Fruit fly (Drosophila melanogaster) whole organism, embryonic: ENCODE measurements around the gene CG15337.

Experiments used
- Adf1 ChIP-seq: fragments of 200-800 bp; sonication (Bioruptor generic); IDR thresholded peaks from 2 replicates; pipeline ENCODE4 v1.3.6; 2022; ENCODE audit warnings: missing biosample characterization, missing genetic modification characterization
- Asciz ChIP-seq: fragments of 200-800 bp; sonication (Bioruptor generic); optimal IDR thresholded peaks from 2 replicates; lab custom pipeline; 2017; ENCODE audit warnings: missing biosample characterization, mild to moderate bottlenecking, missing genetic modification characterization, missing genetic modification reagents
- Atf-2 ChIP-seq: fragments of 200-800 bp; sonication (Bioruptor generic); optimal IDR thresholded peaks from 2 replicates; lab custom pipeline; 2016; ENCODE audit warnings: missing biosample characterization, missing genetic modification characterization
- Atf6 ChIP-seq: fragments of 200-800 bp; sonication (Bioruptor generic); IDR thresholded peaks from 2 replicates; pipeline ENCODE4 v1.3.6; 2022; ENCODE audit warnings: missing biosample characterization, missing genetic modification characterization
- CG11398 ChIP-seq: fragments of 200-800 bp; sonication (Bioruptor generic); optimal IDR thresholded peaks from 2 replicates; lab custom pipeline; 2016; ENCODE audit warnings: missing biosample characterization, missing genetic modification characterization
- CG11456 ChIP-seq: fragments of 200-800 bp; sonication (Bioruptor generic); IDR thresholded peaks from 3 replicates; pipeline ENCODE4 v1.3.6; 2022; ENCODE audit warnings: missing biosample characterization, missing genetic modification characterization
- CG11560 ChIP-seq: fragments of 200-800 bp; sonication (Bioruptor generic); IDR thresholded peaks from 3 replicates; pipeline ENCODE4 v1.3.6; 2022; ENCODE audit warnings: missing biosample characterization, missing genetic modification characterization
- CG13123 ChIP-seq: fragments of 200-800 bp; sonication (Bioruptor generic); optimal IDR thresholded peaks from 2 replicates; lab custom pipeline; 2016; ENCODE audit warnings: missing biosample characterization, missing genetic modification characterization
- CG13424 ChIP-seq: fragments of 200-800 bp; sonication (Bioruptor generic); optimal IDR thresholded peaks from 2 replicates; lab custom pipeline; 2019; ENCODE audit warnings: missing biosample characterization, mild to moderate bottlenecking, missing genetic modification characterization, moderate library complexity
- CG15073 ChIP-seq: fragments of 200-800 bp; sonication (Bioruptor generic); optimal IDR thresholded peaks from 2 replicates; lab custom pipeline; 2016; ENCODE audit warnings: missing biosample characterization, missing genetic modification characterization
- CG16813 ChIP-seq: fragments of 200-800 bp; sonication (Bioruptor generic); IDR thresholded peaks from 3 replicates; pipeline ENCODE4 v1.3.6; 2022; ENCODE audit warnings: missing biosample characterization, missing genetic modification characterization; ENCODE audit not compliant: partially characterized antibody
- CG17829 ChIP-seq: fragments of 200-800 bp; optimal IDR thresholded peaks from 2 replicates; lab custom pipeline; 2019; ENCODE audit warnings: missing biosample characterization, mild to moderate bottlenecking, missing genetic modification characterization, moderate library complexity
- CG1832 ChIP-seq: fragments of 200-800 bp; sonication (Bioruptor generic); optimal IDR thresholded peaks from 2 replicates; lab custom pipeline; 2017; ENCODE audit warnings: missing biosample characterization, mild to moderate bottlenecking, missing genetic modification characterization, inconsistent platforms
- CG18476 ChIP-seq: fragments of 200-800 bp; sonication (Bioruptor generic); optimal IDR thresholded peaks from 2 replicates; lab custom pipeline; 2016; ENCODE audit warnings: missing biosample characterization, mild to moderate bottlenecking, missing genetic modification characterization
- CG2116 ChIP-seq: fragments of 200-800 bp; sonication (Bioruptor generic); optimal IDR thresholded peaks from 3 replicates; lab custom pipeline; 2018; ENCODE audit warnings: missing biosample characterization, mild to moderate bottlenecking, missing genetic modification characterization
- CG31365 ChIP-seq: fragments of 200-800 bp; sonication (Bioruptor generic); optimal IDR thresholded peaks from 2 replicates; lab custom pipeline; 2018; ENCODE audit warnings: missing biosample characterization, mild to moderate bottlenecking, missing genetic modification characterization
- CG32772 ChIP-seq: fragments of 200-800 bp; sonication (Bioruptor generic); IDR thresholded peaks from 2 replicates; pipeline ENCODE4 v1.3.6; 2022; ENCODE audit warnings: missing biosample characterization, missing genetic modification characterization
- CG4707 ChIP-seq: fragments of 200-800 bp; sonication (Bioruptor generic); optimal IDR thresholded peaks from 2 replicates; lab custom pipeline; 2018; ENCODE audit warnings: missing biosample characterization, mild to moderate bottlenecking, missing genetic modification characterization, moderate library complexity
- CG5180 ChIP-seq: fragments of 200-800 bp; sonication (Bioruptor generic); optimal IDR thresholded peaks from 3 replicates; lab custom pipeline; 2017; ENCODE audit warnings: missing biosample characterization, missing genetic modification characterization, mild to moderate bottlenecking, moderate library complexity, missing genetic modification reagents
- CG5953 ChIP-seq: fragments of 200-800 bp; sonication (Bioruptor generic); IDR thresholded peaks from 2 replicates; pipeline ENCODE4 v1.3.6; 2022; ENCODE audit warnings: missing biosample characterization, missing genetic modification characterization
- CG6254 ChIP-seq: fragments of 200-800 bp; sonication (Bioruptor generic); optimal IDR thresholded peaks from 3 replicates; lab custom pipeline; 2017; ENCODE audit warnings: mild to moderate bottlenecking, missing biosample characterization, missing genetic modification reagents, missing genetic modification characterization
- CG8388 ChIP-seq: fragments of 200-800 bp; sonication (Bioruptor generic); optimal IDR thresholded peaks from 2 replicates; lab custom pipeline; 2019; ENCODE audit warnings: missing biosample characterization, mild to moderate bottlenecking, missing genetic modification characterization, moderate library complexity
- CG8765 ChIP-seq: fragments of 200-800 bp; sonication (Bioruptor generic); IDR thresholded peaks from 2 replicates; pipeline ENCODE4 v1.3.6; 2022; ENCODE audit warnings: missing biosample characterization, missing genetic modification characterization
- CG8924 ChIP-seq: fragments of 200-800 bp; optimal IDR thresholded peaks from 3 replicates; lab custom pipeline; 2019; ENCODE audit warnings: missing biosample characterization, mild to moderate bottlenecking, missing genetic modification characterization, moderate library complexity
- Dbx ChIP-seq: fragments of 200-800 bp; sonication (Bioruptor generic); IDR thresholded peaks from 3 replicates; pipeline ENCODE4 v1.3.6; 2022; ENCODE audit warnings: missing biosample characterization, missing genetic modification characterization
- Dfd ChIP-seq, 2 experiments: fragments of >200 bp; optimal IDR thresholded peaks; 2 replicates each; lab custom pipeline; 2017; ENCODE audit warnings: missing biosample characterization in 2 of 2, missing genetic modification characterization in 2 of 2
- Fer1 ChIP-seq: fragments of 200-800 bp; sonication (Bioruptor generic); optimal IDR thresholded peaks from 2 replicates; lab custom pipeline; 2017; ENCODE audit warnings: missing biosample characterization, mild to moderate bottlenecking, missing genetic modification characterization
- H2.0 ChIP-seq: fragments of 200-800 bp; sonication (Bioruptor generic); IDR thresholded peaks from 2 replicates; pipeline ENCODE4 v1.3.6; 2022; ENCODE audit warnings: missing biosample characterization, missing genetic modification characterization
- HLH4C ChIP-seq: fragments of 200-800 bp; sonication (Bioruptor generic); IDR thresholded peaks from 3 replicates; pipeline ENCODE4 v1.3.6; 2022; ENCODE audit warnings: missing biosample characterization, missing genetic modification characterization; ENCODE audit not compliant: partially characterized antibody
- Hand ChIP-seq: fragments of 200-800 bp; sonication (Bioruptor generic); optimal IDR thresholded peaks from 2 replicates; lab custom pipeline; 2017; ENCODE audit warnings: mild to moderate bottlenecking, missing biosample characterization, missing genetic modification reagents, missing genetic modification characterization
- Hr51 ChIP-seq, 2 experiments: fragments of 200-800 bp; sonication (Bioruptor generic); optimal IDR thresholded peaks; 2 replicates in 1 of 2; 3 replicates in 1 of 2; lab custom pipeline; 2016 to 2018; ENCODE audit warnings: missing biosample characterization in 2 of 2, missing genetic modification characterization in 2 of 2, mild to moderate bottlenecking in 1 of 2, moderate library complexity in 1 of 2
- MBD-R2 ChIP-seq: fragments of 200-800 bp; sonication (Bioruptor generic); IDR thresholded peaks from 2 replicates; pipeline ENCODE4 v1.3.6; 2022; ENCODE audit warnings: missing biosample characterization, missing genetic modification characterization
- Med ChIP-seq: fragments of 200-800 bp; sonication (Bioruptor generic); peaks from one replicate; lab custom pipeline; 2016; ENCODE audit warnings: missing biosample characterization, missing genetic modification characterization, mild to moderate bottlenecking, inconsistent platforms, moderate library complexity
- Nf-YB ChIP-seq: fragments of 200-800 bp; sonication (Bioruptor generic); optimal IDR thresholded peaks from 3 replicates; lab custom pipeline; 2019; ENCODE audit warnings: missing biosample characterization, mild to moderate bottlenecking, missing genetic modification characterization, moderate library complexity
- Opbp ChIP-seq: fragments of 200-800 bp; sonication (Bioruptor generic); IDR thresholded peaks from 3 replicates; pipeline ENCODE4 v1.3.6; 2022; ENCODE audit warnings: missing biosample characterization, missing genetic modification characterization; ENCODE audit not compliant: partially characterized antibody
- Xrp1 ChIP-seq: fragments of 200-800 bp; sonication (Bioruptor generic); IDR thresholded peaks from 2 replicates; pipeline ENCODE4 v1.3.6; 2022; ENCODE audit warnings: missing biosample characterization, missing genetic modification characterization
- YL-1 ChIP-seq: fragments of 200-800 bp; sonication (Bioruptor generic); optimal IDR thresholded peaks from 3 replicates; lab custom pipeline; 2017; ENCODE audit warnings: missing biosample characterization, mild to moderate bottlenecking, missing genetic modification characterization
- ap ChIP-seq: fragments of 200-800 bp; sonication (Bioruptor generic); IDR thresholded peaks from 2 replicates; pipeline ENCODE4 v1.3.6; 2022; ENCODE audit warnings: missing biosample characterization, missing genetic modification characterization
- cad ChIP-seq: fragments of >200 bp; optimal IDR thresholded peaks from 2 replicates; lab custom pipeline; 2017; ENCODE audit warnings: missing biosample characterization, missing genetic modification characterization
- da ChIP-seq: fragments of 200-800 bp; sonication (Bioruptor generic); optimal IDR thresholded peaks from 2 replicates; lab custom pipeline; 2016; ENCODE audit warnings: missing biosample characterization, missing genetic modification characterization
- fu2 ChIP-seq: fragments of 200-800 bp; sonication (Bioruptor generic); optimal IDR thresholded peaks from 2 replicates; lab custom pipeline; 2016; ENCODE audit warnings: missing biosample characterization, missing genetic modification characterization
- gro ChIP-seq: fragments of 200-800 bp; sonication (Bioruptor generic); optimal IDR thresholded peaks from 2 replicates; lab custom pipeline; 2016; ENCODE audit warnings: missing biosample characterization, missing genetic modification characterization
- ham ChIP-seq: fragments of 200-800 bp; sonication (Bioruptor generic); IDR thresholded peaks from 2 replicates; pipeline ENCODE4 v1.3.6; 2022; ENCODE audit warnings: missing biosample characterization, missing genetic modification characterization
- hkb ChIP-seq, 2 experiments: fragments of 200-800 bp in 1 of 2; fragments of >200 bp in 1 of 2; sonication (Bioruptor generic) in 1 of 2; IDR thresholded peaks in 1 of 2; optimal IDR thresholded peaks in 1 of 2; 2 replicates each; pipeline versions ENCODE4 v1.3.6 to Lab custom; 2017 to 2022; ENCODE audit warnings: missing biosample characterization in 1 of 2, missing genetic modification characterization in 1 of 2
- lilli ChIP-seq: fragments of 200-800 bp; sonication (Bioruptor generic); optimal IDR thresholded peaks from 3 replicates; lab custom pipeline; 2016; ENCODE audit warnings: missing biosample characterization, missing genetic modification characterization
- onecut ChIP-seq: fragments of 200-800 bp; sonication (Bioruptor generic); IDR thresholded peaks from 2 replicates; pipeline ENCODE4 v1.3.6; 2022; ENCODE audit warnings: missing biosample characterization, missing genetic modification characterization
- p53 ChIP-seq: fragments of 200-800 bp; sonication (Bioruptor generic); optimal IDR thresholded peaks from 2 replicates; lab custom pipeline; 2016; ENCODE audit warnings: missing biosample characterization, missing genetic modification characterization
- pan ChIP-seq, 4 experiments: fragments of >200 bp in 3 of 4; fragments of 200-800 bp in 1 of 4; sonication (Bioruptor generic) in 1 of 4; optimal IDR thresholded peaks in 3 of 4; IDR thresholded peaks in 1 of 4; 2 replicates each; pipeline versions ENCODE4 v1.3.6 to Lab custom; 2017 to 2022; ENCODE audit warnings: missing biosample characterization in 2 of 4, missing genetic modification characterization in 2 of 4, mixed read lengths in 1 of 4
- peb ChIP-seq: fragments of 200-800 bp; sonication (Bioruptor generic); IDR thresholded peaks from 2 replicates; pipeline ENCODE4 v1.3.6; 2022; ENCODE audit warnings: missing biosample characterization, missing genetic modification characterization
- salm ChIP-seq: fragments of 200-800 bp; sonication (Bioruptor generic); optimal IDR thresholded peaks from 2 replicates; lab custom pipeline; 2018; ENCODE audit warnings: missing biosample characterization, mild to moderate bottlenecking, missing genetic modification characterization
- sim ChIP-seq: fragments of 200-800 bp; sonication (Bioruptor generic); IDR thresholded peaks from 2 replicates; pipeline ENCODE4 v1.3.6; 2022; ENCODE audit warnings: missing biosample characterization, missing genetic modification characterization
- sisA ChIP-seq: fragments of 200-800 bp; sonication (Bioruptor generic); IDR thresholded peaks from 2 replicates; pipeline ENCODE4 v1.3.6; 2022; ENCODE audit warnings: missing biosample characterization, missing genetic modification characterization
- toy ChIP-seq: fragments of 200-800 bp; sonication (Bioruptor generic); IDR thresholded peaks from 2 replicates; pipeline ENCODE4 v1.3.6; 2022; ENCODE audit warnings: missing biosample characterization, missing genetic modification characterization

CG15337 gene

DNA sequence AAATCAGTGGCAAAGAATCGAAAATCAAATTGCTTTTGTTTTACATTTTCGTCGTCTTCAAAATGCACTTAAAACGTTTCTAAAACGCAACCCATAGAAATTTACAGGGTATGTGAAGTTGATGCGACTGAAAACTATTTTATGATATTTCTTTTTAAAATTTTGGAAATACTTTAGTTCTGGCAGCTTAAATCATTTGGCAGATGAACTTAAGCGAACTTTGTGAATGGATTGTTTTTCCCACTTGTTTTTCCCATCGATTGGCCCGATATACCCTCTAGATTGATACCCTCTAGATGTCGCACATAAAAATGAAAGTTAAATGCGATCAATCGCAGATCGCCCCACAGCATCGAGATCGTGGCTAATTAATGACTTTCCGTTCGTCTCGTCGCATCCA lies 33.7 kb upstream of the CG15337 start (continued):
- TF ChIP-seq da (GFP tag; lab: Kevin White, UChicago), result no peak
- TF ChIP-seq Xrp1 (GFP tag; lab: Robert Waterston, UW), result peak; percentile 76
- no peak for TF ChIP-seq YL-1 (GFP tag; lab: Kevin White, UChicago)
- no peak for TF ChIP-seq Dbx (GFP tag; lab: Robert Waterston, UW)
- no peak for TF ChIP-seq H2.0
- TF ChIP-seq CG5953 (GFP tag; lab: Robert Waterston, UW), result no peak
- no peak; the same call in 1 of the 2 replicates for TF ChIP-seq Atf6
- TF ChIP-seq CG31365 (tag; lab: Kevin White, UChicago), result no peak
- peak; percentile 50 for TF ChIP-seq CG2116 (GFP tag; lab: Kevin White, UChicago)
- TF ChIP-seq CG16813, result no peak
- peak; percentile 34; the same call in 1 of the 2 replicates for TF ChIP-seq sim
- no peak for TF ChIP-seq Hand (GFP tag; lab: Kevin White, UChicago)
- no peak for TF ChIP-seq gro (GFP tag; lab: Kevin White, UChicago)
- TF ChIP-seq Nf-YB, result no peak
- peak; percentile 49 for TF ChIP-seq CG4707 (GFP tag; lab: Kevin White, UChicago)
- TF ChIP-seq Hr51 (GFP tag; optimal IDR thresholded peaks at IDR 0.05; lab: Kevin White, UChicago), result peak in 1 of 2 experiments; percentile 65
- no peak for TF ChIP-seq p53
- TF ChIP-seq cad, result no peak
- no peak for TF ChIP-seq CG11560
- TF ChIP-seq CG8765 (GFP tag; lab: Robert Waterston, UW), result no peak
- TF ChIP-seq CG11398 (GFP tag; lab: Kevin White, UChicago), result no peak
- peak; percentile 42 for TF ChIP-seq lilli (GFP tag; lab: Kevin White, UChicago)
- TF ChIP-seq Dfd (GFP tag; optimal IDR thresholded peaks at IDR 0.05; lab: Kevin White, UChicago), result no peak
- no peak for TF ChIP-seq ham
- no peak for TF ChIP-seq CG11456 (GFP tag; lab: Robert Waterston, UW)
- no peak for TF ChIP-seq Fer1
- TF ChIP-seq CG6254 (GFP tag; lab: Kevin White, UChicago), result peak; percentile 50
- TF ChIP-seq CG13123, result no peak
- peak; percentile 67 for TF ChIP-seq sisA (GFP tag; lab: Robert Waterston, UW)
- TF ChIP-seq Adf1 (GFP tag; lab: Robert Waterston, UW), result no peak
- no peak for TF ChIP-seq toy (GFP tag; lab: Robert Waterston, UW)
- peak; percentile 57 for TF ChIP-seq CG18476 (GFP tag; lab: Kevin White, UChicago)
- TF ChIP-seq MBD-R2 (GFP tag; lab: Robert Waterston, UW), result no peak
- TF ChIP-seq Opbp (GFP tag; lab: Robert Waterston, UW), result no peak
- TF ChIP-seq CG15073 (GFP tag; lab: Kevin White, UChicago), result no peak
- no peak for TF ChIP-seq HLH4C
- TF ChIP-seq CG5180, result peak; percentile 21
- no peak for TF ChIP-seq pan (optimal IDR thresholded peaks at IDR 0.05; lab: Kevin White, UChicago)
- TF ChIP-seq pan (GFP tag; optimal IDR thresholded peaks at IDR 0.05 in 1 of 2, IDR thresholded peaks at IDR 0.05 in 1 of 2), result peak in 1 of 2 experiments; percentile 58
- no peak for TF ChIP-seq Atf-2
- 0 out of 2 replicates have a peak, but pooled peaks have one; percentile 25 for TF ChIP-seq peb (GFP tag; lab: Robert Waterston, UW)

DNA sequence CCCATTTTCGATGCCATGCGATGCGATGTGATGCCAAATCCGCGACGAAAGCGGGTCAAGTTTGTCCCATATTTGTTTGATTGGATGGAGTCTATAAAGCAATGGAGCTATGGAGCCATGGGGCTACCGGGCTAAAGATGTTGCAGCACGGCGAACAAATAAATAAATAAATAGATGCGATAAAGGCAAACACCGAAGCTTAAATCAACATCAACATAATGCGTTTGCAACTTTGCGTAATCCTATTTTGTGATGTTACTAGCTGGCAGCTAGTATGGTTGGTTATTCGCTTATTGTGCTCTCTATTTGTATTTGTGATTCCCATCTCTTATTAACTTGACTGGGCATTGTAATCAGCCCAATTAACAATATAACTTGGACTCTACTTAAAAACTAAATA lies 31.7 kb upstream of the CG15337 start:
- TF ChIP-seq Med (peak; percentile 15), CG1832 (GFP tag; lab: Kevin White, UChicago) (no peak), hkb (optimal IDR thresholded peaks at IDR 0.05; lab: Kevin White, UChicago) (no peak), hkb (GFP tag; IDR thresholded peaks at IDR 0.05; lab: Robert Waterston, UW) (no peak), onecut (GFP tag; lab: Robert Waterston, UW) (no peak), Asciz (GFP tag; lab: Kevin White, UChicago) (peak; percentile 59), ap (GFP tag; lab: Robert Waterston, UW) (no peak), CG17829 (tag; lab: Kevin White, UChicago) (no peak), Fer1 (no peak), CG8924 (tag; lab: Kevin White, UChicago) (no peak), salm (tag; lab: Kevin White, UChicago) (no peak), CG8388 (GFP tag; lab: Kevin White, UChicago) (no peak), sisA (GFP tag; lab: Robert Waterston, UW) (no peak), CG13424 (tag; lab: Kevin White, UChicago) (no peak), CG32772 (no peak), da (GFP tag; lab: Kevin White, UChicago) (no peak), fu2 (GFP tag; lab: Kevin White, UChicago) (no peak)
